Worm (Caenorhabditis elegans) whole organism, early embryonic: Measurements from ENCODE around the gene mfn-1.
"Not testable (repeated sequence)": the region's sequence is repeated elsewhere in the genome, so short reads cannot be mapped to it uniquely, and the experiment has no call there.

Experiments
- B0310.2 ChIP-seq: sonication (generic microtip); optimal IDR thresholded peaks from 2 replicates; lab custom pipeline; 2016; ENCODE audit warnings: mild to moderate bottlenecking, missing genetic modification characterization, missing compliant biosample characterization
- F13C5.2 ChIP-seq: sonication (generic microtip); optimal IDR thresholded peaks from 2 replicates; lab custom pipeline; 2017; ENCODE audit warnings: mild to moderate bottlenecking, missing genetic modification characterization, inconsistent platforms, missing compliant biosample characterization
- aly-1 ChIP-seq: sonication (generic microtip); optimal IDR thresholded peaks from 2 replicates; lab custom pipeline; 2016; ENCODE audit warnings: missing genetic modification characterization, missing compliant biosample characterization
- ama-1 ChIP-seq: fragments of 150-350 bp; optimal IDR thresholded peaks from 2 replicates; lab custom pipeline; 2014
- ceh-13 ChIP-seq: fragments of 200-800 bp; sonication (Bioruptor generic); optimal IDR thresholded peaks from 2 replicates; lab custom pipeline; 2018; ENCODE audit warnings: mild to moderate bottlenecking, missing genetic modification characterization, missing compliant biosample characterization
- ceh-36 ChIP-seq: sonication (generic microtip); optimal IDR thresholded peaks from 2 replicates; lab custom pipeline; 2016; ENCODE audit warnings: missing genetic modification characterization, inconsistent platforms, missing compliant biosample characterization
- ets-7 ChIP-seq: sonication (generic microtip); optimal IDR thresholded peaks from 2 replicates; lab custom pipeline; 2016; ENCODE audit warnings: missing genotype, missing genetic modification characterization, missing compliant biosample characterization
- flt-1 ChIP-seq: fragments of 200-800 bp; sonication (Bioruptor generic); IDR thresholded peaks from 2 replicates; pipeline ENCODE4 v1.3.6; 2022; ENCODE audit warnings: missing genetic modification characterization, missing compliant biosample characterization
- hmbx-1 ChIP-seq: sonication (generic microtip); optimal IDR thresholded peaks from 2 replicates; lab custom pipeline; 2016; ENCODE audit warnings: mild to moderate bottlenecking, missing genetic modification characterization, missing compliant biosample characterization
- hmg-4 ChIP-seq: fragments of 200-800 bp; sonication (Bioruptor generic); optimal IDR thresholded peaks from 2 replicates; lab custom pipeline; 2018; ENCODE audit warnings: mild to moderate bottlenecking, missing genetic modification characterization, missing compliant biosample characterization
- hnd-1 ChIP-seq: sonication (generic microtip); optimal IDR thresholded peaks from 2 replicates; lab custom pipeline; 2016; ENCODE audit warnings: missing genetic modification characterization, missing compliant biosample characterization
- pes-1 ChIP-seq: fragments of 200-800 bp; sonication (Bioruptor generic); IDR thresholded peaks from 2 replicates; pipeline ENCODE4 v1.3.6; 2022; ENCODE audit warnings: missing genetic modification reagents, missing genetic modification characterization, missing compliant biosample characterization
- scrt-1 ChIP-seq: fragments of 200-800 bp; sonication (Bioruptor generic); IDR thresholded peaks from 2 replicates; pipeline ENCODE4 v1.3.6; 2022; ENCODE audit warnings: missing genetic modification characterization, missing compliant biosample characterization
- sea-1 ChIP-seq: fragments of 200-800 bp; sonication (Bioruptor generic); conservative IDR thresholded peaks from 2 replicates; pipeline ENCODE4 v1.3.6; 2022; ENCODE audit warnings: missing genetic modification characterization, missing compliant biosample characterization
- tbx-11 ChIP-seq: fragments of 200-800 bp; sonication (Bioruptor generic); IDR thresholded peaks from 2 replicates; pipeline ENCODE4 v1.3.6; 2022; ENCODE audit warnings: missing genetic modification characterization, missing compliant biosample characterization
- tbx-37 ChIP-seq: fragments of 200-800 bp; sonication (Bioruptor generic); conservative IDR thresholded peaks from 2 replicates; pipeline ENCODE4 v1.3.6; 2022; ENCODE audit warnings: missing genetic modification reagents, missing genetic modification characterization, missing compliant biosample characterization
- tra-4 ChIP-seq: sonication (generic microtip); optimal IDR thresholded peaks from 2 replicates; lab custom pipeline; 2017; ENCODE audit warnings: missing genetic modification characterization, missing compliant biosample characterization

mfn-1 gene

ce11 chrII:11452498-11453005, 19.3 kb downstream of the mfn-1 start, which contains the start of gene rsp-2:
Gene rsp-2, minus strand, starts transcription at chrII:11452955.
- TF ChIP-seq F13C5.2 (tag; lab: Kevin White, UChicago): no peak
- no peak for TF ChIP-seq ceh-36 (tag; lab: Kevin White, UChicago)
- no peak for TF ChIP-seq tra-4 (tag; lab: Kevin White, UChicago)
- TF ChIP-seq ets-7: no peak
- TF ChIP-seq B0310.2: no peak
- TF ChIP-seq ama-1 (lab: Kevin White, UChicago): no peak
- TF ChIP-seq hnd-1 (tag; lab: Kevin White, UChicago): no peak
- no peak for TF ChIP-seq hmg-4 (GFP tag; lab: Kevin White, UChicago)
- no peak for TF ChIP-seq tbx-37 (GFP tag; lab: Robert Waterston, UW)
- no peak for TF ChIP-seq scrt-1 (GFP tag; lab: Robert Waterston, UW)

DNA sequence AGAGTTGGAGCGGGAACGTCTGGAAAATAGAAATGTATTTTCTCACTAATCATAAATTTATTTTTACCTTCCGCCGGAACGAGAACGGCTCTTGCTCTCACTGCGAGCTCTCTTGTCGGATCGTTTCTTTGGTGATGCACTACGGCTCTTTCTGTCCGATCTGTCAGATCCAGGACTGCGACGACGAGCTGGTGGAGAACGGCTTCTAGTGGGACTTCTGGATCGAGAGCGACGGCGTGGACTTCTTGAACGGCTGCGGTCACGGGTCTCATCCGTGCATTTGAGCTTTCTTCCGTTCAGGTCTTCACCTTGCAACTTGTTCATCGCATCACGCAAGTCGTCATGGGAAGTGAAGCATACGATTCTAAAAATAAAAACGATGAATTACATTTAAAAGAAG, 20.1 kb downstream of the mfn-1 start:
- TF ChIP-seq flt-1 (GFP tag; lab: Robert Waterston, UW) (no peak), ets-7 (no peak), ceh-13 (GFP tag; lab: Kevin White, UChicago) (no peak), hnd-1 (tag; lab: Kevin White, UChicago) (no peak), sea-1 (GFP tag; lab: Robert Waterston, UW) (no peak), hmbx-1 (tag; lab: Kevin White, UChicago) (no peak)

ce11 chrII:11450882-11451281, 20.9 kb downstream of the mfn-1 start:
- TF ChIP-seq ceh-13 (GFP tag; lab: Kevin White, UChicago) (no peak), tbx-37 (GFP tag; lab: Robert Waterston, UW) (no peak), tbx-11 (GFP tag; lab: Robert Waterston, UW) (no peak), tra-4 (tag; lab: Kevin White, UChicago) (no peak), hmg-4 (GFP tag; lab: Kevin White, UChicago) (no peak), hnd-1 (tag; lab: Kevin White, UChicago) (no peak), flt-1 (GFP tag; lab: Robert Waterston, UW) (no peak), scrt-1 (GFP tag; lab: Robert Waterston, UW) (no peak), ets-7 (no peak), ceh-36 (tag; lab: Kevin White, UChicago) (no peak), aly-1 (tag; lab: Kevin White, UChicago) (no peak), hmbx-1 (tag; lab: Kevin White, UChicago) (no peak)

ce11 chrII:11448753-11449152, 23.1 kb downstream of the mfn-1 start, which contains the start of gene W02B12.1:
Gene W02B12.1, plus strand, starts transcription at chrII:11449021.
- no peak for TF ChIP-seq ceh-13 (GFP tag; lab: Kevin White, UChicago)
- TF ChIP-seq ets-7: no peak
- no peak for TF ChIP-seq ama-1 (lab: Kevin White, UChicago)
- no peak for TF ChIP-seq hmbx-1 (tag; lab: Kevin White, UChicago)
- TF ChIP-seq scrt-1 (GFP tag; lab: Robert Waterston, UW): no peak
- no peak for TF ChIP-seq hmg-4 (GFP tag; lab: Kevin White, UChicago)
- TF ChIP-seq pes-1: no peak
- no peak for TF ChIP-seq tbx-37 (GFP tag; lab: Robert Waterston, UW)
- no peak for TF ChIP-seq sea-1 (GFP tag; lab: Robert Waterston, UW)
- no peak for TF ChIP-seq aly-1 (tag; lab: Kevin White, UChicago)
- no peak for TF ChIP-seq hnd-1 (tag; lab: Kevin White, UChicago)
- TF ChIP-seq B0310.2: no peak
- no peak for TF ChIP-seq tra-4 (tag; lab: Kevin White, UChicago)
- no peak for TF ChIP-seq flt-1 (GFP tag; lab: Robert Waterston, UW)
- TF ChIP-seq F13C5.2 (tag; lab: Kevin White, UChicago): no peak

DNA sequence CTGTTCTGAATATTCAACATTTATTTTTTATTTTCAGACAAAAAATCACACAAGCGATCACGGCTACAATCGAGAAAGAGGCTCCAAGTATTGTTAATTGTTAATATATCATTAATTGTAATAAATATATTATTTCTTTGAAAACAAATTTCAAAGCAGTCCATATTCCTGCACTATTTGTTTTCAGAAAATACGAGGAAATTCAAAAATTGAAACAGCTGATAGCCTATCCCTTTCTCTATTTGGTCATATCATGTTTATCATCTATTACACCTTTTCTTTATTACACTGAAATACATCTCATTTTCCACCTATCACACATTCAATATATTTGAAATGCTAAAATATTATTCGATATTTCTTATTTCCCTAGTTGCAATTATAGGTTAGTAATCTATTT, 26.8 kb downstream of the mfn-1 start, which contains the start of gene W02B12.13:
W02B12.13 (plus strand) TSS at position 301 of the 400 bp plus-strand sequence.
- TF ChIP-seq tbx-37 (GFP tag; lab: Robert Waterston, UW) (no peak), ets-7 (no peak), hmg-4 (GFP tag; lab: Kevin White, UChicago) (no peak), ceh-13 (GFP tag; lab: Kevin White, UChicago) (no peak), hnd-1 (tag; lab: Kevin White, UChicago) (no peak)

ce11 chrII:11443862-11444261, 28.0 kb downstream of the mfn-1 start, which contains the start of gene adbp-1:
Gene adbp-1, plus strand, starts transcription at chrII:11444162.
- no peak for TF ChIP-seq ceh-36 (tag; lab: Kevin White, UChicago)
- TF ChIP-seq hmbx-1 (tag; lab: Kevin White, UChicago): no peak
- no peak for TF ChIP-seq aly-1 (tag; lab: Kevin White, UChicago)
- TF ChIP-seq tbx-11 (GFP tag; lab: Robert Waterston, UW): no peak
- TF ChIP-seq B0310.2: no peak
- TF ChIP-seq ama-1 (lab: Kevin White, UChicago): no peak
- no peak for TF ChIP-seq ets-7
- TF ChIP-seq ceh-13 (GFP tag; lab: Kevin White, UChicago): no peak

- no peak for TF ChIP-seq hmg-4 (GFP tag; lab: Kevin White, UChicago)
- no peak for TF ChIP-seq F13C5.2 (tag; lab: Kevin White, UChicago)
- TF ChIP-seq ets-7: no peak
Measured at ce11 chrII:11443128-11443527, 28.7 kb downstream of the mfn-1 start.

DNA sequence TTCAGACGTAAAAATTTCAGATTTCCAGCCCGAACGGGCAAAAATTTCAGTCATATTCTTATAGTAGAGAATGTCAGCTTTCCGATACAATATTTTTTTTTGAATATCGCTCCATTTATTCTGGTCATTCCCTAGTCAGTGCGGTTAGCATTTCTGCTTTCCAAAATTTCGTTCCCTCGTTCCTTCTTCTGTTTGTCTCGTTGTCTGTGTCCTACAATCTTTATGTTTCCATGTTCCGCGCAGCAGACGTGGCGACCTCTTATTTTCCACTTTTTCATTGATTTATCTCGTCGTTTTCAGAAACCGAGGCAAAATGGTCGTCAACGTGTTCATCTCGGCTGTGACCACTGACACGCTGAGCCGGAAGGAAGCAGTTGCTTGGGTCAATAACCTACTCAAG, 29.4 kb downstream of the mfn-1 start, which contains the start of gene ebp-2:
ebp-2 (plus strand) TSS at position 301 of the 400 bp plus-strand sequence.
- TF ChIP-seq tbx-37 (GFP tag; lab: Robert Waterston, UW); scrt-1 (GFP tag; lab: Robert Waterston, UW); B0310.2: not testable (repeated sequence)
